Fruit fly (Drosophila melanogaster) Kc167 (cell line): ENCODE data around the gene Tmx3.

Experiments
- Sin3A ChIP-seq: fragments of >200 bp; optimal IDR thresholded peaks from 2 replicates; lab custom pipeline; 2018; ENCODE audit warnings: missing external identifiers
- h ChIP-seq: fragments of >200 bp; optimal IDR thresholded peaks from 3 replicates; lab custom pipeline; 2018; ENCODE audit warnings: missing external identifiers
- insv ChIP-seq: fragments of >200 bp; optimal IDR thresholded peaks from 3 replicates; lab custom pipeline; 2018; ENCODE audit warnings: missing external identifiers
- psq ChIP-seq: fragments of >200 bp; optimal IDR thresholded peaks from 2 replicates; lab custom pipeline; 2017; ENCODE audit warnings: missing external identifiers
- ttk ChIP-seq: sonication (Bioruptor generic); optimal IDR thresholded peaks from 2 replicates; lab custom pipeline; 2017; ENCODE audit warnings: missing external identifiers

DNA sequence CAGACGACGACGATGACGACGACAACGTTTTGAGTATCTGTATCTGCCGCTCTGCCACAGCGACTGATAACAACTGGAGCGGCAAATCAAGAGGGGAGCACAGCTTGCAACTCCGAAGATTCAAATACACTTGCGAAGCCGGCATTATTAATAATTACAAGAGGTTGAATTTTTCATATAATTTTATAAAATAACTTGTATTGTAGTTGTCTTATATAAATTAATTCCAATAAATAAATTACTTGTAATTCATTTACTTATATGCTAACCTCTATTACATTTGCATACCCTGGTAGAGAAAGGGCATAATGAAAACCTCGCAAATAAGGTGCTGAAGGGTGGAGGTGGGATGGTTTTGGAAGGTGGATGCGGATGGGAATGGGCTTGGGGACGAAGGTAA, 24.8 kb upstream of the Tmx3 start:
- TF ChIP-seq ttk (lab: Kevin White, UChicago) (no peak), Sin3A (lab: Kevin White, UChicago) (no peak), psq (no peak), insv (lab: Kevin White, UChicago) (no peak), h (lab: Kevin White, UChicago) (no peak)
